Fruit fly (Drosophila melanogaster) whole organism, prepupa: Measurements from ENCODE around the gene CG42271.

Experiments
- Blimp-1 ChIP-seq: fragments of 200-800 bp; sonication (Bioruptor generic); optimal IDR thresholded peaks from 3 replicates; lab custom pipeline; 2017; ENCODE audit warnings: missing biosample characterization, missing genetic modification characterization, mild to moderate bottlenecking, moderate library complexity, missing genetic modification reagents
- CG10631 ChIP-seq: fragments of 200-800 bp; sonication (Bioruptor generic); optimal IDR thresholded peaks from 2 replicates; lab custom pipeline; 2016; ENCODE audit warnings: missing biosample characterization, missing genetic modification characterization
- CG10669 ChIP-seq: fragments of 200-800 bp; sonication (Bioruptor generic); optimal IDR thresholded peaks from 3 replicates; lab custom pipeline; 2018; ENCODE audit warnings: missing biosample characterization, mild to moderate bottlenecking, missing genetic modification characterization, moderate library complexity
- CG1621 ChIP-seq: fragments of 200-800 bp; sonication (Bioruptor generic); optimal IDR thresholded peaks from 3 replicates; lab custom pipeline; 2018; ENCODE audit warnings: missing biosample characterization, mild to moderate bottlenecking, missing genetic modification characterization
- CG16779 ChIP-seq: fragments of 200-800 bp; sonication (Bioruptor generic); optimal IDR thresholded peaks from 3 replicates; lab custom pipeline; 2017; ENCODE audit warnings: missing biosample characterization, mild to moderate bottlenecking, missing genetic modification characterization
- CG3032 ChIP-seq: fragments of 200-800 bp; optimal IDR thresholded peaks from 2 replicates; lab custom pipeline; 2019; ENCODE audit warnings: missing biosample characterization, mild to moderate bottlenecking, missing genetic modification characterization, moderate library complexity
- CG32006 ChIP-seq: fragments of 200-800 bp; sonication (Bioruptor generic); optimal IDR thresholded peaks from 3 replicates; lab custom pipeline; 2017; ENCODE audit warnings: missing biosample characterization, mild to moderate bottlenecking, missing genetic modification characterization
- CG34406 ChIP-seq: fragments of 200-800 bp; sonication (Bioruptor generic); optimal IDR thresholded peaks from 3 replicates; lab custom pipeline; 2016; ENCODE audit warnings: missing biosample characterization, missing genetic modification characterization
- CG3919 ChIP-seq: fragments of 200-800 bp; sonication (Bioruptor generic); optimal IDR thresholded peaks from 3 replicates; lab custom pipeline; 2016; ENCODE audit warnings: missing biosample characterization, missing genetic modification characterization
- CG4318 ChIP-seq: fragments of 200-800 bp; sonication (Bioruptor generic); optimal IDR thresholded peaks from 3 replicates; lab custom pipeline; 2017; ENCODE audit warnings: missing biosample characterization, mild to moderate bottlenecking, missing genetic modification characterization
- CG6163 ChIP-seq: fragments of 200-800 bp; sonication (Bioruptor generic); IDR thresholded peaks from 3 replicates; pipeline ENCODE4 v1.3.6; 2022; ENCODE audit warnings: missing biosample characterization, missing genetic modification characterization
- CG6276 ChIP-seq: fragments of 200-800 bp; sonication (Bioruptor generic); optimal IDR thresholded peaks from 2 replicates; lab custom pipeline; 2017; ENCODE audit warnings: missing biosample characterization, mild to moderate bottlenecking, missing genetic modification characterization
- CG6792 ChIP-seq: fragments of 200-800 bp; sonication (Bioruptor generic); optimal IDR thresholded peaks from 3 replicates; lab custom pipeline; 2016; ENCODE audit warnings: missing biosample characterization, missing genetic modification characterization
- CG6808 ChIP-seq: fragments of 200-800 bp; sonication (Bioruptor generic); optimal IDR thresholded peaks from 3 replicates; lab custom pipeline; 2017; ENCODE audit warnings: missing biosample characterization, missing genetic modification characterization, mild to moderate bottlenecking, moderate library complexity, missing genetic modification reagents
- CG7368 ChIP-seq: fragments of 200-800 bp; sonication (Bioruptor generic); optimal IDR thresholded peaks from 3 replicates; lab custom pipeline; 2016; ENCODE audit warnings: missing biosample characterization, missing genetic modification characterization
- CG8119 ChIP-seq: fragments of 200-800 bp; sonication (Bioruptor generic); IDR thresholded peaks from 3 replicates; pipeline ENCODE4 v1.3.6; 2022; ENCODE audit warnings: missing biosample characterization, missing genetic modification characterization
- CG8319 ChIP-seq: fragments of 200-800 bp; sonication (Bioruptor generic); optimal IDR thresholded peaks from 3 replicates; lab custom pipeline; 2016; ENCODE audit warnings: missing biosample characterization, missing genetic modification characterization
- CG8632 ChIP-seq: fragments of 200-800 bp; sonication (Bioruptor generic); optimal IDR thresholded peaks from 3 replicates; lab custom pipeline; 2016; ENCODE audit warnings: missing biosample characterization, missing genetic modification characterization
- CG9139 ChIP-seq: fragments of 200-800 bp; sonication (Bioruptor generic); optimal IDR thresholded peaks from 3 replicates; lab custom pipeline; 2017; ENCODE audit warnings: missing biosample characterization, mild to moderate bottlenecking, missing genetic modification characterization
- Eip75B ChIP-seq: fragments of 200-800 bp; sonication (Bioruptor generic); optimal IDR thresholded peaks from 3 replicates; lab custom pipeline; 2016; ENCODE audit warnings: missing biosample characterization, missing genetic modification characterization
- Eip78C ChIP-seq: fragments of 200-800 bp; sonication (Bioruptor generic); peaks from one replicate; lab custom pipeline; 2016; ENCODE audit warnings: missing biosample characterization, missing genetic modification characterization
- Eip93F ChIP-seq: fragments of 200-800 bp; sonication (Bioruptor generic); optimal IDR thresholded peaks from 2 replicates; lab custom pipeline; 2016; ENCODE audit warnings: missing biosample characterization, mild to moderate bottlenecking, missing genetic modification characterization
- Ets21C ChIP-seq: fragments of 200-800 bp; sonication (Bioruptor generic); optimal IDR thresholded peaks from 3 replicates; lab custom pipeline; 2016; ENCODE audit warnings: missing biosample characterization, missing genetic modification characterization
- Gug ChIP-seq: fragments of 200-800 bp; sonication (Bioruptor generic); IDR thresholded peaks from 2 replicates; pipeline ENCODE4 v1.3.6; 2022; ENCODE audit warnings: missing biosample characterization, missing genetic modification characterization
- Hr38 ChIP-seq: sonication (Bioruptor generic); optimal IDR thresholded peaks from 2 replicates; lab custom pipeline; 2016; ENCODE audit warnings: missing biosample characterization, missing genetic modification characterization
- Hr4 ChIP-seq: fragments of 200-800 bp; sonication (Bioruptor generic); optimal IDR thresholded peaks from 3 replicates; lab custom pipeline; 2016; ENCODE audit warnings: missing biosample characterization, missing genetic modification characterization
- Lpt ChIP-seq: fragments of 200-800 bp; sonication (Bioruptor generic); optimal IDR thresholded peaks from 3 replicates; lab custom pipeline; 2016; ENCODE audit warnings: missing biosample characterization, missing genetic modification characterization
- OdsH ChIP-seq: fragments of 200-800 bp; sonication (Bioruptor generic); optimal IDR thresholded peaks from 3 replicates; lab custom pipeline; 2016; ENCODE audit warnings: missing biosample characterization, missing genetic modification characterization
- Smox ChIP-seq: fragments of 200-800 bp; sonication (Bioruptor generic); optimal IDR thresholded peaks from 3 replicates; lab custom pipeline; 2016; ENCODE audit warnings: missing biosample characterization, missing genetic modification characterization
- Sox102F ChIP-seq: fragments of 200-800 bp; sonication (Bioruptor generic); optimal IDR thresholded peaks from 2 replicates; lab custom pipeline; 2016; ENCODE audit warnings: missing biosample characterization, mild to moderate bottlenecking, missing genetic modification characterization
- Sox14 ChIP-seq: fragments of 200-800 bp; sonication (Bioruptor generic); optimal IDR thresholded peaks from 3 replicates; lab custom pipeline; 2016; ENCODE audit warnings: missing biosample characterization, missing genetic modification characterization
- Sox15 ChIP-seq: fragments of 200-800 bp; sonication (Bioruptor generic); optimal IDR thresholded peaks from 3 replicates; lab custom pipeline; 2016; ENCODE audit warnings: missing biosample characterization, missing genetic modification characterization
- achi ChIP-seq: fragments of 200-800 bp; sonication (Bioruptor generic); optimal IDR thresholded peaks from 3 replicates; lab custom pipeline; 2016; ENCODE audit warnings: missing biosample characterization, missing genetic modification characterization
- acj6 ChIP-seq: fragments of 200-800 bp; sonication (Bioruptor generic); optimal IDR thresholded peaks from 3 replicates; lab custom pipeline; 2016; ENCODE audit warnings: missing biosample characterization, missing genetic modification characterization
- cyc ChIP-seq: fragments of 200-800 bp; sonication (Bioruptor generic); optimal IDR thresholded peaks from 3 replicates; lab custom pipeline; 2016; ENCODE audit warnings: missing biosample characterization, missing genetic modification characterization
- dac ChIP-seq: fragments of 200-800 bp; sonication (Bioruptor generic); optimal IDR thresholded peaks from 2 replicates; lab custom pipeline; 2017; ENCODE audit warnings: missing biosample characterization, mild to moderate bottlenecking, missing genetic modification characterization
- dsx ChIP-seq: fragments of 200-800 bp; optimal IDR thresholded peaks from 3 replicates; lab custom pipeline; 2019; ENCODE audit warnings: missing biosample characterization, mild to moderate bottlenecking, missing genetic modification characterization, moderate library complexity; ENCODE audit not compliant: poor library complexity, severe bottlenecking
- eg ChIP-seq: fragments of 200-800 bp; sonication (Bioruptor generic); IDR thresholded peaks from 3 replicates; pipeline ENCODE4 v1.3.6; 2022; ENCODE audit warnings: missing biosample characterization, missing genetic modification characterization
- esn ChIP-seq: fragments of 200-800 bp; sonication (Bioruptor generic); optimal IDR thresholded peaks from 2 replicates; lab custom pipeline; 2016; ENCODE audit warnings: missing biosample characterization, mild to moderate bottlenecking, missing genetic modification characterization, moderate library complexity
- fd59A ChIP-seq: fragments of 200-800 bp; sonication (Bioruptor generic); optimal IDR thresholded peaks from 2 replicates; lab custom pipeline; 2017; ENCODE audit warnings: missing biosample characterization, mild to moderate bottlenecking, missing genetic modification characterization, missing genetic modification reagents
- fd85E ChIP-seq: fragments of 200-800 bp; sonication (Bioruptor generic); optimal IDR thresholded peaks from 3 replicates; lab custom pipeline; 2016; ENCODE audit warnings: missing biosample characterization, missing genetic modification characterization
- fkh ChIP-seq: fragments of 200-800 bp; sonication (Bioruptor generic); optimal IDR thresholded peaks from 3 replicates; lab custom pipeline; 2017; ENCODE audit warnings: missing biosample characterization, mild to moderate bottlenecking, missing genetic modification characterization, moderate library complexity
- lz ChIP-seq: fragments of 200-800 bp; sonication (Bioruptor generic); optimal IDR thresholded peaks from 3 replicates; lab custom pipeline; 2016; ENCODE audit warnings: missing biosample characterization, missing genetic modification characterization
- pdm3 ChIP-seq: fragments of 200-800 bp; sonication (Bioruptor generic); optimal IDR thresholded peaks from 3 replicates; lab custom pipeline; 2016; ENCODE audit warnings: missing biosample characterization, missing genetic modification characterization
- salr ChIP-seq, 2 experiments: fragments of 200-800 bp; sonication (Bioruptor generic); optimal IDR thresholded peaks; 3 replicates each; lab custom pipeline; 2016 to 2018; ENCODE audit warnings: missing biosample characterization in 2 of 2, missing genetic modification characterization in 2 of 2, mild to moderate bottlenecking in 1 of 2
- svp ChIP-seq: fragments of 200-800 bp; sonication (Bioruptor generic); peaks from one replicate; lab custom pipeline; 2016; ENCODE audit warnings: missing biosample characterization, missing genetic modification characterization
- vri ChIP-seq: fragments of 200-800 bp; sonication (Bioruptor generic); optimal IDR thresholded peaks from 3 replicates; lab custom pipeline; 2016; ENCODE audit warnings: missing biosample characterization, mild to moderate bottlenecking, missing genetic modification characterization

CG42271 gene

DNA sequence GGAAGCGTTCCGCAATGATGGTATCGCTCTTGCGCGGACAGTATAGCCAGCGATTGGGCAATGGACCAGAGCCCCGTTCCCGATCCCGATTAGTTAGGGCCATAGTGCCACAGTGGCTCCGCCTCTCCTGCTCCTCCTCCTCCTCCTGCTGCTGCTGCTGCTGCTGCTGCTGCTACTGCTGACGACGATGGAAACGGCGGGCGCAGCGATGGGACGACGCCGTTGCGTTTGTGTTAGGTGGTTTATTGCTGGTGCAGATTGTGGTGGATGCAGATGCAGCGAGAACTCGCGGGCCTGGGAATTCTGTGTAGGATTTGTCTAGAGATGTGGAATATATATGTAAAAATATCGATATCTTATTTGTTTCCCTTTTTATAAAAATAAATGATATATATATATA is 8.6 kb upstream of the CG42271 start, which contains the start of gene mRNA-cap:
Gene mRNA-cap, minus strand, starts transcription at position 344 of the 400 bp plus-strand sequence.
- TF ChIP-seq Hr4 (GFP tag; lab: Kevin White, UChicago) (no peak), CG3032 (no peak), CG9139 (GFP tag; lab: Kevin White, UChicago) (no peak), cyc (GFP tag; lab: Kevin White, UChicago) (no peak), fd59A (no peak), Eip78C (GFP tag; lab: Kevin White, UChicago) (no peak), eg (GFP tag; lab: Robert Waterston, UW) (no peak), pdm3 (GFP tag; lab: Kevin White, UChicago) (no peak), fd85E (GFP tag; lab: Kevin White, UChicago) (no peak), vri (GFP tag; lab: Kevin White, UChicago) (no peak), acj6 (no peak), CG7368 (GFP tag; lab: Kevin White, UChicago) (no peak), CG8319 (GFP tag; lab: Kevin White, UChicago) (no peak), CG6808 (no peak), svp (GFP tag; lab: Kevin White, UChicago) (no peak), CG8119 (GFP tag; lab: Robert Waterston, UW) (no peak), Sox15 (GFP tag; lab: Kevin White, UChicago) (no peak), OdsH (GFP tag; lab: Kevin White, UChicago) (no peak)
- TF ChIP-seq, all 60 proteins: peak for 0

DNA sequence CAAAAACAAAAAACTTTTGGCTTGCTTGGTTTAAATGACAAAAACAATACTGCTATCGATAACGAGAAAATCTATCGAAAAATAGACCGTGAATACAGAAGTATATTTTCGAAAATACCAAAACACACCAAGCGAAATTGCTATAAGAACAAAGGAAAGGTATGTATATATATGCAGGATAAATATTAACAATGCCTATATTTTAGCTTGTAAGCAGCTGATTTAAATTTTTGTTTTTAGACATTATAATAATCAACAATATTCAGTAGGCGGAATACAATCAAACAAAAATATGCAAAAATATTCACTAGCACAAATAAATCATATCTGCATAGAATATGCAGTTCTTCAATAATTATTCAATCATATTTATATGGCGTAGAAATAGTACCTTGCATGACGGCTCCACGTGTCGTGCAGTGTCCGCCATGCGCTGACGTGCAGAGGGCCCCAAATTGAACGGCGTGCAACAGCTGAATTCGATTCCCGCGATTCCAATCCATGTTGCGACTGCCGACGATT is 4.1 kb upstream of the CG42271 start, which contains the start of the genes Fbxl4 and Dus2:
Gene Fbxl4, minus strand, starts transcription at position 51 of the 522 bp plus-strand sequence.
Gene Dus2, plus strand, starts transcription at position 116 of the 522 bp plus-strand sequence.
- TF ChIP-seq vri (GFP tag; lab: Kevin White, UChicago) (no peak), Eip75B (peak; percentile 92), pdm3 (GFP tag; lab: Kevin White, UChicago) (peak; percentile 93), dsx (GFP tag; lab: Kevin White, UChicago) (peak; percentile 76), Ets21C (peak; percentile 91), CG16779 (tag; lab: Kevin White, UChicago) (no peak), acj6 (peak; percentile 94), CG10631 (peak; percentile 93), CG6276 (GFP tag; lab: Kevin White, UChicago) (peak; percentile 75), lz (peak; percentile 93), OdsH (GFP tag; lab: Kevin White, UChicago) (peak; percentile 91), fd85E (GFP tag; lab: Kevin White, UChicago) (no peak), CG10669 (GFP tag; lab: Kevin White, UChicago) (peak; percentile 84), Lpt (GFP tag; lab: Kevin White, UChicago) (peak; percentile 77), Sox14 (GFP tag; lab: Kevin White, UChicago) (peak; percentile 96), eg (GFP tag; lab: Robert Waterston, UW) (peak; percentile 89), Eip93F (GFP tag; lab: Kevin White, UChicago) (peak; percentile 68), CG3032 (peak; percentile 87), Sox102F (GFP tag; lab: Kevin White, UChicago) (peak; percentile 86), Hr38 (GFP tag; lab: Kevin White, UChicago) (peak; percentile 47), CG8632 (GFP tag; lab: Kevin White, UChicago) (peak; percentile 83), CG6163 (peak; percentile 90), CG4318 (peak; percentile 85), CG1621 (tag; lab: Kevin White, UChicago) (peak; percentile 76), CG3919 (GFP tag; lab: Kevin White, UChicago) (peak; percentile 92), Eip78C (GFP tag; lab: Kevin White, UChicago) (peak; percentile 96), salr (GFP tag; optimal IDR thresholded peaks at IDR 0.05; lab: Kevin White, UChicago) (peak; percentile 73 to 89), CG32006 (GFP tag; lab: Kevin White, UChicago) (peak; percentile 90), CG6808 (peak; percentile 81), CG6792 (GFP tag; lab: Kevin White, UChicago) (peak; percentile 84), svp (GFP tag; lab: Kevin White, UChicago) (peak; percentile 96), esn (GFP tag; lab: Kevin White, UChicago) (peak; percentile 93), achi (peak; percentile 88), Smox (GFP tag; lab: Kevin White, UChicago) (peak; percentile 90), fkh (GFP tag; lab: Kevin White, UChicago) (no peak), CG7368 (GFP tag; lab: Kevin White, UChicago) (peak; percentile 84), fd59A (peak; percentile 76), Gug (GFP tag; lab: Robert Waterston, UW) (peak; percentile 77), dac (GFP tag; lab: Kevin White, UChicago) (peak; percentile 84), Hr4 (GFP tag; lab: Kevin White, UChicago) (peak; percentile 93), CG34406 (GFP tag; lab: Kevin White, UChicago) (peak; percentile 86), Sox15 (GFP tag; lab: Kevin White, UChicago) (peak; percentile 91), Blimp-1 (peak; percentile 68), CG8119 (GFP tag; lab: Robert Waterston, UW) (peak; percentile 85)
